Worm (Caenorhabditis elegans): ENCODE data around the gene C12D8.9.

- no peak for TF ChIP-seq ama-1 (optimal IDR thresholded peaks at IDR 0.05)
- TF ChIP-seq irx-1 (tag; optimal IDR thresholded peaks at IDR 0.05) = no peak
- no peak for TF ChIP-seq nhr-28 (tag; optimal IDR thresholded peaks at IDR 0.05)
- no peak for TF ChIP-seq nhr-11 (tag; optimal IDR thresholded peaks at IDR 0.05)
- TF ChIP-seq nhr-237 (tag; optimal IDR thresholded peaks at IDR 0.05) = no peak
- no peak for TF ChIP-seq lsy-2 (tag; optimal IDR thresholded peaks at IDR 0.05)
- no peak for TF ChIP-seq elt-2 (tag; optimal IDR thresholded peaks at IDR 0.05)
- TF ChIP-seq zag-1 (tag; optimal IDR thresholded peaks at IDR 0.05) = no peak
- no peak for TF ChIP-seq ces-1 (GFP tag; optimal IDR thresholded peaks at IDR 0.05)
Observed at ce11 chrV:10212027-10212426, 31.0 kb downstream of the C12D8.9 start, which contains the start of gene zhit-3.

Data from whole organism, L1 larva.